Worm (Caenorhabditis elegans) whole organism, midembryonic: ENCODE data around the gene pgap-1.

Source experiments
- T22C8.4 ChIP-seq: fragments of 200-800 bp; sonication (Bioruptor generic); IDR thresholded peaks from 2 replicates; pipeline ENCODE4 v1.3.6; 2022; ENCODE audit warnings: missing genetic modification characterization, missing compliant biosample characterization
- cog-1 ChIP-seq: sonication (generic microtip); optimal IDR thresholded peaks from 2 replicates; lab custom pipeline; 2016; ENCODE audit warnings: missing genetic modification characterization, missing compliant biosample characterization
- flt-1 ChIP-seq: fragments of 200-800 bp; sonication (Bioruptor generic); IDR thresholded peaks from 2 replicates; pipeline ENCODE4 v1.3.6; 2022; ENCODE audit warnings: missing genetic modification characterization, missing compliant biosample characterization
- klf-2 ChIP-seq: fragments of 200-800 bp; sonication (Bioruptor generic); conservative IDR thresholded peaks from 2 replicates; pipeline ENCODE4 v1.3.6; 2022; ENCODE audit warnings: missing genetic modification reagents, missing genetic modification characterization, missing compliant biosample characterization
- med-1 ChIP-seq: sonication (generic microtip); optimal IDR thresholded peaks from 2 replicates; lab custom pipeline; 2017; ENCODE audit warnings: missing genetic modification characterization, mild to moderate bottlenecking, missing compliant biosample characterization, antibody characterized with exemption, missing genetic modification reagents; ENCODE audit not compliant: insufficient read depth
- ref-1 ChIP-seq: fragments of 200-800 bp; sonication (Bioruptor generic); conservative IDR thresholded peaks from 2 replicates; pipeline ENCODE4 v1.3.6; 2022; ENCODE audit warnings: missing genetic modification reagents, missing genetic modification characterization, missing compliant biosample characterization
- tab-1 ChIP-seq: fragments of 200-800 bp; sonication (Bioruptor generic); IDR thresholded peaks from 2 replicates; pipeline ENCODE4 v1.3.6; 2022; ENCODE audit warnings: missing genetic modification characterization, missing compliant biosample characterization
- ztf-23 ChIP-seq: fragments of 200-800 bp; sonication (Bioruptor generic); IDR thresholded peaks from 2 replicates; pipeline ENCODE4 v1.3.6; 2022; ENCODE audit warnings: missing genetic modification reagents, missing genetic modification characterization, missing compliant biosample characterization
- ztf-29 ChIP-seq: fragments of 200-800 bp; sonication (Bioruptor generic); IDR thresholded peaks from 2 replicates; pipeline ENCODE4 v1.3.6; 2022; ENCODE audit warnings: missing genetic modification reagents, missing genetic modification characterization, missing compliant biosample characterization

ce11 chrV:11217394-11217793, 24.3 kb upstream of the pgap-1 start, which contains the start of gene cyp-29A2:
- TF ChIP-seq ref-1 (no peak), flt-1 (GFP tag; lab: Robert Waterston, UW) (no peak), med-1 (no peak), cog-1 (no peak), klf-2 (GFP tag; lab: Robert Waterston, UW) (no peak), ztf-23 (GFP tag; lab: Robert Waterston, UW) (no peak), ztf-29 (GFP tag; lab: Robert Waterston, UW) (no peak), tab-1 (GFP tag; lab: Robert Waterston, UW) (no peak), T22C8.4 (GFP tag; lab: Robert Waterston, UW) (no peak)
